Worm (Caenorhabditis elegans) whole organism, L4 larva: ENCODE measurements around the gene nhr-288.
A peak's percentile ranks its signal among the peaks of the same experiment; 100 is the strongest.

Experiments used
- F26F4.8 ChIP-seq: fragments of 200-800 bp; sonication (Bioruptor generic); conservative IDR thresholded peaks from 2 replicates; pipeline ENCODE4 v1.3.6; 2022; ENCODE audit warnings: missing genetic modification characterization, missing compliant biosample characterization
- F37D6.2 ChIP-seq: sonication (generic microtip); optimal IDR thresholded peaks from 2 replicates; lab custom pipeline; 2016; ENCODE audit warnings: mild to moderate bottlenecking, missing genetic modification characterization, missing compliant biosample characterization
- F49E8.2 ChIP-seq: sonication (generic microtip); optimal IDR thresholded peaks from 2 replicates; lab custom pipeline; 2016; ENCODE audit warnings: missing compliant biosample characterization, mild to moderate bottlenecking, missing genetic modification characterization, borderline replicate concordance
- Y105C5A.15 ChIP-seq: fragments of 200-800 bp; sonication (Bioruptor generic); IDR thresholded peaks from 2 replicates; pipeline ENCODE4 v1.3.6; 2022; ENCODE audit warnings: missing genetic modification characterization, missing compliant biosample characterization
- ama-1 ChIP-seq: fragments of 150-350 bp; optimal IDR thresholded peaks from 2 replicates; lab custom pipeline; 2014; ENCODE audit warnings: inconsistent platforms, mixed read lengths
- arid-1 ChIP-seq: fragments of 200-800 bp; sonication (Bioruptor generic); conservative IDR thresholded peaks from 2 replicates; pipeline ENCODE4 v1.3.6; 2022; ENCODE audit warnings: missing genetic modification reagents, missing genetic modification characterization, missing compliant biosample characterization
- ceh-20 ChIP-seq: fragments of 200-800 bp; sonication (Bioruptor generic); IDR thresholded peaks from 2 replicates; pipeline ENCODE4 v1.3.6; 2022; ENCODE audit warnings: missing genetic modification reagents, missing genetic modification characterization, missing compliant biosample characterization
- ceh-28 ChIP-seq: fragments of 150-350 bp; optimal IDR thresholded peaks from 2 replicates; lab custom pipeline; 2014; ENCODE audit warnings: missing biosample characterization, missing genetic modification reagents, missing genetic modification characterization
- ceh-32 ChIP-seq: sonication (generic microtip); optimal IDR thresholded peaks from 2 replicates; lab custom pipeline; 2016; ENCODE audit warnings: mild to moderate bottlenecking, missing genetic modification characterization, missing compliant biosample characterization; ENCODE audit not compliant: poor library complexity
- ceh-44 ChIP-seq: fragments of 200-800 bp; sonication (Bioruptor generic); IDR thresholded peaks from 2 replicates; pipeline ENCODE4 v1.3.6; 2022; ENCODE audit warnings: missing genetic modification reagents, missing genetic modification characterization, missing compliant biosample characterization
- ceh-62 ChIP-seq: sonication (generic microtip); optimal IDR thresholded peaks from 2 replicates; lab custom pipeline; 2017; ENCODE audit warnings: missing biosample characterization, missing genetic modification characterization
- ceh-82 ChIP-seq: sonication (generic microtip); optimal IDR thresholded peaks from 2 replicates; lab custom pipeline; 2017; ENCODE audit warnings: missing biosample characterization, missing genetic modification characterization
- ces-1 ChIP-seq: fragments of 150-350 bp; sonication (generic microtip); optimal IDR thresholded peaks from 4 replicates; lab custom pipeline; 2014; ENCODE audit warnings: missing biosample characterization, missing genetic modification reagents, missing genetic modification characterization
- ctbp-1 ChIP-seq: fragments of 200-800 bp; sonication (Bioruptor generic); IDR thresholded peaks from 2 replicates; pipeline ENCODE4 v1.3.6; 2022; ENCODE audit warnings: missing genetic modification reagents, missing genetic modification characterization, missing compliant biosample characterization
- daf-16 ChIP-seq, 3 experiments: sonication (generic microtip); optimal IDR thresholded peaks; 2 replicates each; lab custom pipeline; 2016 to 2017; ENCODE audit warnings: missing genetic modification characterization in 3 of 3, missing genetic modification reagents in 3 of 3, mild to moderate bottlenecking in 2 of 3, missing compliant biosample characterization in 2 of 3, missing biosample characterization in 1 of 3, moderate library complexity in 1 of 3
- daf-19 ChIP-seq: fragments of 200-800 bp; sonication (Bioruptor generic); conservative IDR thresholded peaks from 2 replicates; pipeline ENCODE4 v1.3.6; 2022; ENCODE audit warnings: missing genetic modification characterization, missing compliant biosample characterization
- daf-8 ChIP-seq: fragments of 200-800 bp; sonication (Bioruptor generic); IDR thresholded peaks from 2 replicates; pipeline ENCODE4 v1.3.6; 2022; ENCODE audit warnings: missing genetic modification characterization, missing compliant biosample characterization
- dmd-6 ChIP-seq: fragments of 200-800 bp; sonication (Bioruptor generic); IDR thresholded peaks from 2 replicates; pipeline ENCODE4 v1.3.6; 2022; ENCODE audit warnings: missing genetic modification reagents, missing genetic modification characterization, missing compliant biosample characterization
- dpl-1 ChIP-seq: fragments of 150-350 bp; optimal IDR thresholded peaks from 2 replicates; lab custom pipeline; 2014; ENCODE audit warnings: missing biosample characterization, missing genetic modification reagents, missing genetic modification characterization
- duxl-1 ChIP-seq: sonication (generic microtip); optimal IDR thresholded peaks from 2 replicates; lab custom pipeline; 2016; ENCODE audit warnings: mild to moderate bottlenecking, missing genetic modification characterization, moderate library complexity, missing compliant biosample characterization; ENCODE audit not compliant: poor library complexity
- egl-43 ChIP-seq: fragments of 200-800 bp; sonication (Bioruptor generic); IDR thresholded peaks from 2 replicates; pipeline ENCODE4 v1.3.6; 2022; ENCODE audit warnings: missing genetic modification reagents, missing genetic modification characterization, missing compliant biosample characterization
- hlh-11 ChIP-seq: fragments of 200-800 bp; sonication (Bioruptor generic); optimal IDR thresholded peaks from 2 replicates; lab custom pipeline; 2018; ENCODE audit warnings: mild to moderate bottlenecking, missing genetic modification characterization, missing compliant biosample characterization
- lim-7 ChIP-seq: fragments of 200-800 bp; sonication (Bioruptor generic); IDR thresholded peaks from 2 replicates; pipeline ENCODE4 v1.3.6; 2022; ENCODE audit warnings: missing genetic modification characterization, missing compliant biosample characterization
- lin-1 ChIP-seq: fragments of 200-800 bp; sonication (Bioruptor generic); IDR thresholded peaks from 2 replicates; pipeline ENCODE4 v1.3.6; 2022; ENCODE audit warnings: missing genetic modification reagents, missing genetic modification characterization, missing compliant biosample characterization
- lin-13 ChIP-seq: fragments of 150-350 bp; optimal IDR thresholded peaks from 2 replicates; lab custom pipeline; 2014; ENCODE audit warnings: missing biosample characterization, missing genetic modification reagents, missing genetic modification characterization
- lin-29 ChIP-seq: fragments of 200-800 bp; sonication (Bioruptor generic); IDR thresholded peaks from 2 replicates; pipeline ENCODE4 v1.3.6; 2022; ENCODE audit warnings: missing genetic modification reagents, missing genetic modification characterization, missing compliant biosample characterization
- lin-38 ChIP-seq: fragments of 200-800 bp; sonication (Bioruptor generic); IDR thresholded peaks from 2 replicates; pipeline ENCODE4 v1.3.6; 2022; ENCODE audit warnings: missing genetic modification reagents, missing genetic modification characterization, missing compliant biosample characterization
- lsy-2 ChIP-seq, 2 experiments: fragments of 150-350 bp in 1 of 2; sonication (generic microtip) in 1 of 2; optimal IDR thresholded peaks; 2 replicates each; lab custom pipeline; 2014 to 2017; ENCODE audit warnings: missing biosample characterization in 2 of 2, missing genetic modification characterization in 2 of 2
- madf-5 ChIP-seq, 2 experiments: fragments of 200-800 bp; sonication (Bioruptor generic); IDR thresholded peaks; 2 replicates each; pipeline ENCODE4 v1.3.6; 2022; ENCODE audit warnings: missing compliant biosample characterization in 2 of 2, missing genetic modification characterization in 2 of 2
- mdl-1 ChIP-seq, 2 experiments: fragments of 150-350 bp in 1 of 2; sonication (generic microtip) in 1 of 2; optimal IDR thresholded peaks; 2 replicates each; lab custom pipeline; 2014 to 2017; ENCODE audit warnings: missing biosample characterization in 2 of 2, missing genetic modification characterization in 2 of 2
- mdt-29 ChIP-seq: fragments of 200-800 bp; sonication (Bioruptor generic); IDR thresholded peaks from 2 replicates; pipeline ENCODE4 v1.3.6; 2022; ENCODE audit warnings: missing genetic modification reagents, missing genetic modification characterization, missing compliant biosample characterization
- nhr-102 ChIP-seq: sonication (generic microtip); optimal IDR thresholded peaks from 2 replicates; lab custom pipeline; 2016; ENCODE audit warnings: mild to moderate bottlenecking, missing genetic modification characterization, moderate library complexity, missing compliant biosample characterization
- nhr-28 ChIP-seq: fragments of 150-350 bp; optimal IDR thresholded peaks from 2 replicates; lab custom pipeline; 2014; ENCODE audit warnings: missing biosample characterization, missing genetic modification characterization
- nhr-6 ChIP-seq: fragments of 150-350 bp; optimal IDR thresholded peaks from 2 replicates; lab custom pipeline; 2014; ENCODE audit warnings: missing biosample characterization, missing genetic modification characterization
- php-3 ChIP-seq: fragments of 200-800 bp; sonication (Bioruptor generic); IDR thresholded peaks from 2 replicates; pipeline ENCODE4 v1.3.6; 2022; ENCODE audit warnings: missing genetic modification reagents, missing genetic modification characterization, missing compliant biosample characterization
- sdz-12 ChIP-seq: fragments of 200-800 bp; sonication (Bioruptor generic); optimal IDR thresholded peaks from 2 replicates; lab custom pipeline; 2018; ENCODE audit warnings: mild to moderate bottlenecking, missing genetic modification characterization, missing compliant biosample characterization
- set-16 ChIP-seq: fragments of 200-800 bp; sonication (Bioruptor generic); IDR thresholded peaks from 2 replicates; pipeline ENCODE4 v1.3.6; 2022; ENCODE audit warnings: missing genetic modification reagents, missing genetic modification characterization, missing compliant biosample characterization
- skn-1 ChIP-seq: fragments of 150-350 bp; optimal IDR thresholded peaks from 2 replicates; lab custom pipeline; 2014; ENCODE audit warnings: missing biosample characterization, missing genetic modification characterization
- snpc-1.2 ChIP-seq: fragments of 200-800 bp; sonication (Bioruptor generic); IDR thresholded peaks from 2 replicates; pipeline ENCODE4 v1.3.6; 2022; ENCODE audit warnings: missing genetic modification reagents, missing genetic modification characterization, missing compliant biosample characterization
- tag-97 ChIP-seq: fragments of 200-800 bp; sonication (Bioruptor generic); IDR thresholded peaks from 2 replicates; pipeline ENCODE4 v1.3.6; 2022; ENCODE audit warnings: missing genetic modification characterization, missing compliant biosample characterization
- tra-1 ChIP-seq: fragments of 200-800 bp; sonication (Bioruptor generic); IDR thresholded peaks from 2 replicates; pipeline ENCODE4 v1.3.6; 2022; ENCODE audit warnings: missing genetic modification reagents, missing genetic modification characterization, missing compliant biosample characterization
- unc-130 ChIP-seq: sonication (generic microtip); optimal IDR thresholded peaks from 2 replicates; lab custom pipeline; 2016; ENCODE audit warnings: missing genetic modification reagents, missing genetic modification characterization, missing compliant biosample characterization
- unc-39 ChIP-seq: sonication (generic microtip); optimal IDR thresholded peaks from 2 replicates; lab custom pipeline; 2017; ENCODE audit warnings: missing biosample characterization, missing genetic modification characterization
- unc-62 ChIP-seq, 3 experiments: fragments of 150-350 bp in 1 of 3; sonication (generic microtip); optimal IDR thresholded peaks in 2 of 3; peaks in 1 of 3; 1 replicate in 1 of 3; 2 replicates in 2 of 3; lab custom pipeline; 2014 to 2017; ENCODE audit warnings: missing biosample characterization in 3 of 3, missing genetic modification characterization in 3 of 3, missing genetic modification reagents in 3 of 3, missing genotype in 1 of 3
- vab-7 ChIP-seq: fragments of 200-800 bp; sonication (Bioruptor generic); IDR thresholded peaks from 2 replicates; pipeline ENCODE4 v1.3.6; 2022; ENCODE audit warnings: missing genetic modification reagents, missing genetic modification characterization, missing compliant biosample characterization
- zag-1 ChIP-seq: fragments of 150-350 bp; optimal IDR thresholded peaks from 2 replicates; lab custom pipeline; 2014; ENCODE audit warnings: missing biosample characterization, missing genetic modification characterization
- zfp-2 ChIP-seq: sonication (generic microtip); optimal IDR thresholded peaks from 2 replicates; lab custom pipeline; 2016; ENCODE audit warnings: mild to moderate bottlenecking, missing genetic modification characterization, missing compliant biosample characterization
- zip-11 ChIP-seq: fragments of 200-800 bp; sonication (Bioruptor generic); IDR thresholded peaks from 2 replicates; pipeline ENCODE4 v1.3.6; 2022; ENCODE audit warnings: missing genetic modification characterization, missing compliant biosample characterization
- zip-2 ChIP-seq: fragments of 150-350 bp; optimal IDR thresholded peaks from 2 replicates; lab custom pipeline; 2014; ENCODE audit warnings: missing biosample characterization, missing genetic modification characterization
- ztf-11 ChIP-seq: fragments of 150-350 bp; optimal IDR thresholded peaks from 2 replicates; lab custom pipeline; 2014; ENCODE audit warnings: missing biosample characterization, missing genetic modification characterization
- ztf-7 ChIP-seq: fragments of 150-350 bp; optimal IDR thresholded peaks from 2 replicates; lab custom pipeline; 2014; ENCODE audit warnings: missing biosample characterization, missing genetic modification characterization

nhr-288 gene

ce11 chrV:18412351-18412750 lies 29.9 kb upstream of the nhr-288 start:
- TF ChIP-seq daf-16 (GFP tag; optimal IDR thresholded peaks at IDR 0.05; lab: Kevin White, UChicago) (peak in 1 of 2 experiments; percentile 44), daf-16 (tag; optimal IDR thresholded peaks at IDR 0.05; lab: Kevin White, UChicago) (peak; percentile 54), daf-8 (no peak), php-3 (GFP tag; lab: Robert Waterston, UW) (peak; percentile 20; the same call in 1 of the 2 replicates), zag-1 (tag; lab: Kevin White, UChicago) (no peak), Y105C5A.15 (GFP tag; lab: Robert Waterston, UW) (peak; percentile 41; the same call in 1 of the 2 replicates), skn-1 (tag; lab: Kevin White, UChicago) (no peak), nhr-6 (tag; lab: Kevin White, UChicago) (no peak), vab-7 (peak; percentile 65; the same call in 1 of the 2 replicates), madf-5 (GFP tag; IDR thresholded peaks at IDR 0.05; lab: Robert Waterston, UW) (peak in 1 of 2 experiments; percentile 57; a peak in 1 of 4 replicates), F37D6.2 (tag; lab: Kevin White, UChicago) (no peak), tag-97 (GFP tag; lab: Robert Waterston, UW) (no peak), lin-29 (GFP tag; lab: Robert Waterston, UW) (no peak), ztf-7 (tag; lab: Kevin White, UChicago) (no peak), lin-1 (GFP tag; lab: Robert Waterston, UW) (0 out of 2 replicates have a peak, but pooled peaks have one; percentile 50), unc-62 (GFP tag; optimal IDR thresholded peaks at IDR 0.05 in 1 of 2; lab: Kevin White, UChicago) (no peak), unc-62 (tag; optimal IDR thresholded peaks at IDR 0.05; lab: Kevin White, UChicago) (no peak), lin-13 (no peak), unc-39 (tag; lab: Kevin White, UChicago) (no peak), daf-19 (no peak), lin-38 (no peak), duxl-1 (peak; percentile 80), egl-43 (peak; percentile 73), F49E8.2 (tag; lab: Kevin White, UChicago) (peak; percentile 10), arid-1 (GFP tag; lab: Robert Waterston, UW) (no peak), ztf-11 (tag; lab: Kevin White, UChicago) (no peak), unc-130 (peak; percentile 38), ceh-62 (tag; lab: Kevin White, UChicago) (no peak), zip-11 (GFP tag; lab: Robert Waterston, UW) (no peak), hlh-11 (tag; lab: Kevin White, UChicago) (peak; percentile 0), nhr-28 (tag; lab: Kevin White, UChicago) (no peak), tra-1 (0 out of 2 replicates have a peak, but pooled peaks have one; percentile 26), zfp-2 (tag; lab: Kevin White, UChicago) (no peak), lim-7 (peak; percentile 79), dmd-6 (GFP tag; lab: Robert Waterston, UW) (peak; percentile 36; the same call in 1 of the 2 replicates), ceh-28 (no peak), ceh-44 (GFP tag; lab: Robert Waterston, UW) (no peak), ceh-82 (tag; lab: Kevin White, UChicago) (no peak), snpc-1.2 (GFP tag; lab: Robert Waterston, UW) (peak; percentile 70), zip-2 (tag; lab: Kevin White, UChicago) (no peak), ctbp-1 (GFP tag; lab: Robert Waterston, UW) (no peak), ces-1 (GFP tag; lab: Kevin White, UChicago) (no peak), dpl-1 (GFP tag; lab: Kevin White, UChicago) (no peak), ceh-32 (no peak), mdl-1 (tag; optimal IDR thresholded peaks at IDR 0.05; lab: Kevin White, UChicago) (no peak), ama-1 (lab: Kevin White, UChicago) (no peak), lsy-2 (tag; optimal IDR thresholded peaks at IDR 0.05; lab: Kevin White, UChicago) (no peak), nhr-102 (no peak), set-16 (GFP tag; lab: Robert Waterston, UW) (no peak), sdz-12 (GFP tag; lab: Kevin White, UChicago) (no peak), ceh-20 (GFP tag; lab: Robert Waterston, UW) (0 out of 2 replicates have a peak, but pooled peaks have one; percentile 40), mdt-29 (GFP tag; lab: Robert Waterston, UW) (no peak), F26F4.8 (peak; percentile 59; the same call in 1 of the 2 replicates)
